Comparison of ENCODE assay signal across 4 worm cellular contexts in the genomic region with DNA sequence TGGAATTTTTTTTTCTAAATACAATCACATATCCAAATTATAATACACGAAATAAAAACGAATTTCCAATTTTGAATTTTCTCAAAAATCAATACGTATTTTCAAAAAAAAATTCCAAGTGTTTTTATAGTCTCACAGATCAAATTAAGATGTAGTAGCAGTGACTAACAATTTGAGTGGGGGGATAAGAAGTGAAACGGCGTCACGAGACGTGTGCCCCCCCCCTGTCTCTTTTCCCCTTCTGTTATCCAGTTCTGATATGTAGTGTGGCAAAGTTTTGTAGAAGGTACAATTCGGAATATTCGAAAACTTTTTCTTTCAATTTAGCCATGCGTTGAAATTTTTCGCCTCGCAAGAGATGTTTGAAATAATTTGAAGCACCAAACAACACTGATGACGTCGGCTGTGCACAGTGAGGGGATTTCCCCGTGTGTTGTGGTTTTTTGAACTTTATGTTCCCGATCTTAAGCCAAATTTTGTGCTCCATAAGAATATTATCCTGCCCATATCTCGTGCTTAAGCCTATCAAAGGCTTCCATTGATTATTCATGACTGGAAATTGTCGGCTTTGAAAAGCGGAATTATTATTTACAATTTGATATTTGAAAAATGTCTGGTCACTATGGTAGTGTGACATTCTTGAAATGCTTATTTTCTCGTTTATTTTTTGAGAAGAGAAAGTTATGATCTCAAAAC.
TF ChIP-seq lines count a peak whose summit lies in the region.

No protein-coding gene starts in this region.

TF ChIP-seq in whole organism, L1 larva, 84 proteins besides CTCF, POLR2A, EP300 and RAD21:
- no peak for TF ChIP-seq sptf-1 (tag; optimal IDR thresholded peaks at IDR 0.05; lab: Kevin White, UChicago)
- peak; percentile 16 for TF ChIP-seq unc-130 (tag; optimal IDR thresholded peaks at IDR 0.05; lab: Kevin White, UChicago)
- TF ChIP-seq nhr-20 (tag; optimal IDR thresholded peaks at IDR 0.05; lab: Kevin White, UChicago): peak; percentile 45
- peak; percentile 49 for TF ChIP-seq lin-14 (GFP tag; optimal IDR thresholded peaks at IDR 0.05; lab: Kevin White, UChicago)
- peak in 1 of 6 experiments; percentile 63 for TF ChIP-seq elt-3 (tag; optimal IDR thresholded peaks at IDR 0.05; lab: Kevin White, UChicago)
- peak in 1 of 2 experiments; percentile 21 for TF ChIP-seq mdl-1 (tag; optimal IDR thresholded peaks at IDR 0.05; lab: Kevin White, UChicago)
- no peak for TF ChIP-seq unc-62 (GFP tag; optimal IDR thresholded peaks at IDR 0.05; lab: Kevin White, UChicago)
- peak; percentile 20 for TF ChIP-seq snu-23 (GFP tag; optimal IDR thresholded peaks at IDR 0.05; lab: Kevin White, UChicago)
- peak; percentile 80 for TF ChIP-seq dsc-1 (tag; optimal IDR thresholded peaks at IDR 0.05; lab: Kevin White, UChicago)
- peak; percentile 2 for TF ChIP-seq tbx-2 (tag; optimal IDR thresholded peaks at IDR 0.05; lab: Kevin White, UChicago)
- TF ChIP-seq pax-3 (tag; optimal IDR thresholded peaks at IDR 0.05; lab: Kevin White, UChicago): peak; percentile 48
- TF ChIP-seq blmp-1 (tag; optimal IDR thresholded peaks at IDR 0.05; lab: Kevin White, UChicago): peak; percentile 94
- TF ChIP-seq zip-4 (GFP tag; optimal IDR thresholded peaks at IDR 0.05; lab: Kevin White, UChicago): no peak
- peak; percentile 12 for TF ChIP-seq nhr-47 (tag; optimal IDR thresholded peaks at IDR 0.05; lab: Kevin White, UChicago)
- peak; percentile 26 for TF ChIP-seq nhr-71 (tag; optimal IDR thresholded peaks at IDR 0.05; lab: Kevin White, UChicago)
- TF ChIP-seq skn-1 (tag; optimal IDR thresholded peaks at IDR 0.05; lab: Kevin White, UChicago): peak; percentile 13
- TF ChIP-seq isw-1 (GFP tag; IDR thresholded peaks at IDR 0.05; lab: Robert Waterston, UW): no peak
- peak; percentile 54 for TF ChIP-seq fkh-8 (tag; optimal IDR thresholded peaks at IDR 0.05; lab: Kevin White, UChicago)
- TF ChIP-seq unc-30 (tag; optimal IDR thresholded peaks at IDR 0.05; lab: Kevin White, UChicago): no peak
- TF ChIP-seq nhr-85 (tag; lab: Kevin White, UChicago): peak; percentile 65
- TF ChIP-seq egl-13 (tag; optimal IDR thresholded peaks at IDR 0.05; lab: Kevin White, UChicago): no peak

TF ChIP-seq in whole organism, L2 larva, 48 proteins besides CTCF, POLR2A, EP300 and RAD21 (continues in another document):
- TF ChIP-seq ztf-1 (GFP tag; conservative IDR thresholded peaks at IDR 0.05; lab: Robert Waterston, UW) (no peak), crh-2 (tag; optimal IDR thresholded peaks at IDR 0.05; lab: Kevin White, UChicago) (no peak), ceh-82 (tag; optimal IDR thresholded peaks at IDR 0.05; lab: Kevin White, UChicago) (no peak), lsy-2 (tag; optimal IDR thresholded peaks at IDR 0.05; lab: Kevin White, UChicago) (no peak), lin-13 (GFP tag; optimal IDR thresholded peaks at IDR 0.05; lab: Kevin White, UChicago) (no peak), skn-1 (tag; optimal IDR thresholded peaks at IDR 0.05; lab: Kevin White, UChicago) (no peak), nhr-23 (tag; optimal IDR thresholded peaks at IDR 0.05; lab: Kevin White, UChicago) (no peak), C34F6.9 (tag; optimal IDR thresholded peaks at IDR 0.05; lab: Kevin White, UChicago) (no peak), fos-1 (tag; optimal IDR thresholded peaks at IDR 0.05; lab: Kevin White, UChicago) (peak; percentile 24), snpc-4 (tag; optimal IDR thresholded peaks at IDR 0.05; lab: Kevin White, UChicago) (no peak), blmp-1 (tag; optimal IDR thresholded peaks at IDR 0.05; lab: Kevin White, UChicago; ENCODE audit: insufficient read depth) (peak; percentile 66), sem-4 (tag; optimal IDR thresholded peaks at IDR 0.05; lab: Kevin White, UChicago) (no peak), nhr-10 (tag; optimal IDR thresholded peaks at IDR 0.05; lab: Kevin White, UChicago) (no peak), ZK546.5 (tag; optimal IDR thresholded peaks at IDR 0.05; lab: Kevin White, UChicago) (no peak), unc-55 (GFP tag; optimal IDR thresholded peaks at IDR 0.05; lab: Kevin White, UChicago) (peak; percentile 16), nhr-129 (tag; optimal IDR thresholded peaks at IDR 0.05; lab: Kevin White, UChicago) (no peak), F13H6.1 (tag; optimal IDR thresholded peaks at IDR 0.05; lab: Kevin White, UChicago) (no peak), ceh-16 (tag; optimal IDR thresholded peaks at IDR 0.05; lab: Kevin White, UChicago) (no peak), egl-27 (tag; optimal IDR thresholded peaks at IDR 0.05; lab: Kevin White, UChicago) (no peak), dmd-4 (tag; optimal IDR thresholded peaks at IDR 0.05; lab: Kevin White, UChicago) (no peak), nhr-11 (tag; optimal IDR thresholded peaks at IDR 0.05; lab: Kevin White, UChicago) (no peak), nhr-25 (tag; optimal IDR thresholded peaks at IDR 0.05; lab: Kevin White, UChicago) (peak; percentile 10), mdl-1 (tag; optimal IDR thresholded peaks at IDR 0.05; lab: Kevin White, UChicago) (no peak)

TF ChIP-seq in whole organism, L3 larva, 47 proteins besides CTCF, POLR2A, EP300 and RAD21:
- TF ChIP-seq nhr-43 (tag; optimal IDR thresholded peaks at IDR 0.05; lab: Kevin White, UChicago; ENCODE audit: poor library complexity, severe bottlenecking) (peak; percentile 57), nhr-23 (tag; optimal IDR thresholded peaks at IDR 0.05; lab: Kevin White, UChicago) (peak; percentile 21), sea-2 (GFP tag; optimal IDR thresholded peaks at IDR 0.05; lab: Kevin White, UChicago) (no peak)

TF ChIP-seq in whole organism, L4 larva, 104 proteins besides CTCF, POLR2A, EP300 and RAD21:
- peak; percentile 85 for TF ChIP-seq nhr-28 (tag; optimal IDR thresholded peaks at IDR 0.05; lab: Kevin White, UChicago)
- TF ChIP-seq mxl-2 (GFP tag; conservative IDR thresholded peaks at IDR 0.05; lab: Robert Waterston, UW): no peak
- TF ChIP-seq dmd-8 (GFP tag; IDR thresholded peaks at IDR 0.05; lab: Robert Waterston, UW): no peak
- TF ChIP-seq lsy-2 (tag; optimal IDR thresholded peaks at IDR 0.05; lab: Kevin White, UChicago): no peak
- no peak for TF ChIP-seq unc-130 (GFP tag; optimal IDR thresholded peaks at IDR 0.05; lab: Kevin White, UChicago)
- no peak for TF ChIP-seq lin-39 (tag; optimal IDR thresholded peaks at IDR 0.05; lab: Kevin White, UChicago)
- no peak for TF ChIP-seq dpl-1 (GFP tag; optimal IDR thresholded peaks at IDR 0.05; lab: Kevin White, UChicago)
- TF ChIP-seq hlh-11 (tag; optimal IDR thresholded peaks at IDR 0.05; lab: Kevin White, UChicago): peak; percentile 28
- TF ChIP-seq Y105C5A.15 (GFP tag; IDR thresholded peaks at IDR 0.05; lab: Robert Waterston, UW): no peak
- TF ChIP-seq tag-97 (GFP tag; IDR thresholded peaks at IDR 0.05; lab: Robert Waterston, UW): no peak
- peak; percentile 48 for TF ChIP-seq hlh-30 (tag; optimal IDR thresholded peaks at IDR 0.05; lab: Kevin White, UChicago; ENCODE audit: insufficient read depth)
- peak in 1 of 2 experiments; percentile 48 for TF ChIP-seq mdl-1 (tag; optimal IDR thresholded peaks at IDR 0.05; lab: Kevin White, UChicago)
- no peak for TF ChIP-seq zag-1 (tag; optimal IDR thresholded peaks at IDR 0.05; lab: Kevin White, UChicago)
- TF ChIP-seq nhr-6 (tag; optimal IDR thresholded peaks at IDR 0.05; lab: Kevin White, UChicago): peak; percentile 18
- TF ChIP-seq mep-1 (tag; optimal IDR thresholded peaks at IDR 0.05; lab: Kevin White, UChicago): peak; percentile 34
- TF ChIP-seq T26A8.4 (GFP tag; IDR thresholded peaks at IDR 0.05; lab: Robert Waterston, UW): no peak
- no peak for TF ChIP-seq ceh-82 (tag; optimal IDR thresholded peaks at IDR 0.05; lab: Kevin White, UChicago)
- TF ChIP-seq lin-1 (GFP tag; IDR thresholded peaks at IDR 0.05; lab: Robert Waterston, UW): no peak
- 0 out of 2 replicates have a peak, but pooled peaks have one; percentile 17 for TF ChIP-seq arid-1 (GFP tag; conservative IDR thresholded peaks at IDR 0.05; lab: Robert Waterston, UW)
- TF ChIP-seq aha-1 (tag; lab: Kevin White, UChicago): peak; percentile 26
- TF ChIP-seq unc-62 (GFP tag; optimal IDR thresholded peaks at IDR 0.05 in 1 of 2; lab: Kevin White, UChicago): peak in 1 of 2 experiments; percentile 22
- no peak for TF ChIP-seq unc-62 (tag; optimal IDR thresholded peaks at IDR 0.05; lab: Kevin White, UChicago)

Comparison
In these comparisons a context has a peak if more than half of its experiments do, and no peak if none do; other contexts are left out.
1. Of the 29 proteins assayed by ChIP-seq in both whole organism, L4 larva and whole organism, L1 larva: peak only in whole organism, L4 larva: aha-1, mep-1 and nhr-28; only in whole organism, L1 larva: skn-1 and unc-130; in both: none; in neither: 22; mixed calls (peak in some experiments, not most) for 2.